Worm (Caenorhabditis elegans): Measurements from ENCODE around the gene scl-18.

- no peak for TF ChIP-seq flt-1 (GFP tag; IDR thresholded peaks at IDR 0.05)
- no peak for TF ChIP-seq sea-1 (GFP tag; conservative IDR thresholded peaks at IDR 0.05)
- TF ChIP-seq ets-7 (tag; optimal IDR thresholded peaks at IDR 0.05): no peak
Observed at ce11 chrIV:11772119-11772518, 17.9 kb upstream of the scl-18 start.
